Worm (Caenorhabditis elegans) whole organism, L4 larva: ENCODE measurements around the gene C02B8.1.

Experiments
- T26A8.4 ChIP-seq: fragments of 200-800 bp; sonication (Bioruptor generic); IDR thresholded peaks from 2 replicates; pipeline ENCODE4 v1.3.6; 2022; ENCODE audit warnings: missing genetic modification characterization, missing compliant biosample characterization
- ZK546.5 ChIP-seq, 2 experiments: sonication (generic microtip); optimal IDR thresholded peaks; 2 replicates each; lab custom pipeline; 2017; ENCODE audit warnings: missing biosample characterization in 2 of 2, missing genetic modification characterization in 2 of 2
- ama-1 ChIP-seq: fragments of 150-350 bp; optimal IDR thresholded peaks from 2 replicates; lab custom pipeline; 2014; ENCODE audit warnings: inconsistent platforms, mixed read lengths
- mdl-1 ChIP-seq, 2 experiments: fragments of 150-350 bp in 1 of 2; sonication (generic microtip) in 1 of 2; optimal IDR thresholded peaks; 2 replicates each; lab custom pipeline; 2014 to 2017; ENCODE audit warnings: missing biosample characterization in 2 of 2, missing genetic modification characterization in 2 of 2
- nhr-28 ChIP-seq: fragments of 150-350 bp; optimal IDR thresholded peaks from 2 replicates; lab custom pipeline; 2014; ENCODE audit warnings: missing biosample characterization, missing genetic modification characterization

- TF ChIP-seq ama-1 (no peak), ZK546.5 (tag; optimal IDR thresholded peaks at IDR 0.05; lab: Kevin White, UChicago) (no peak), nhr-28 (no peak), mdl-1 (tag; optimal IDR thresholded peaks at IDR 0.05; lab: Kevin White, UChicago) (no peak), T26A8.4 (GFP tag; lab: Robert Waterston, UW) (no peak)
These were observed 8.4 kb upstream of the C02B8.1 start, which contains the start of gene C02B8.3 for ce11 chrX:8139146-8139545.
